Worm (Caenorhabditis elegans) whole organism, L3 larva: ENCODE results near the gene T18D3.5.

Source experiments
- ZK546.5 ChIP-seq: sonication (generic microtip); optimal IDR thresholded peaks from 2 replicates; lab custom pipeline; 2017; ENCODE audit warnings: missing biosample characterization, missing genetic modification characterization
- ama-1 ChIP-seq: fragments of 150-350 bp; optimal IDR thresholded peaks from 2 replicates; lab custom pipeline; 2018
- daf-12 ChIP-seq: fragments of 150-350 bp; optimal IDR thresholded peaks from 2 replicates; lab custom pipeline; 2014; ENCODE audit warnings: missing biosample characterization, missing genetic modification reagents, missing genetic modification characterization
- egl-27 ChIP-seq: sonication (generic microtip); optimal IDR thresholded peaks from 4 replicates; lab custom pipeline; 2017; ENCODE audit warnings: missing biosample characterization, missing genetic modification reagents, missing genetic modification characterization
- elt-2 ChIP-seq: sonication (generic microtip); optimal IDR thresholded peaks from 2 replicates; lab custom pipeline; 2016; ENCODE audit warnings: missing genetic modification reagents, mild to moderate bottlenecking, missing genetic modification characterization, missing compliant biosample characterization
- elt-3 ChIP-seq, 3 experiments: fragments of 150-350 bp in 1 of 3; sonication (generic microtip) in 2 of 3; optimal IDR thresholded peaks; 2 replicates in 2 of 3; 4 replicates in 1 of 3; lab custom pipeline; 2014 to 2017; ENCODE audit warnings: missing biosample characterization in 3 of 3, missing genetic modification characterization in 3 of 3
- fos-1 ChIP-seq: fragments of 150-350 bp; optimal IDR thresholded peaks from 2 replicates; lab custom pipeline; 2014; ENCODE audit warnings: missing biosample characterization, missing genetic modification characterization
- mdl-1 ChIP-seq: fragments of 150-350 bp; optimal IDR thresholded peaks from 2 replicates; lab custom pipeline; 2014; ENCODE audit warnings: missing biosample characterization, missing genetic modification characterization
- nhr-12 ChIP-seq: fragments of 150-350 bp; optimal IDR thresholded peaks from 2 replicates; lab custom pipeline; 2014; ENCODE audit warnings: missing biosample characterization, missing genetic modification characterization
- nhr-77 ChIP-seq: fragments of 150-350 bp; optimal IDR thresholded peaks from 2 replicates; lab custom pipeline; 2014; ENCODE audit warnings: missing biosample characterization, missing genetic modification characterization
- sea-2 ChIP-seq: fragments of 150-350 bp; sonication (generic microtip); optimal IDR thresholded peaks from 4 replicates; lab custom pipeline; 2014; ENCODE audit warnings: missing biosample characterization, missing genetic modification reagents, missing genetic modification characterization
- unc-39 ChIP-seq: sonication (generic microtip); optimal IDR thresholded peaks from 4 replicates; lab custom pipeline; 2017; ENCODE audit warnings: missing biosample characterization, missing genetic modification characterization

- TF ChIP-seq fos-1 (tag; lab: Kevin White, UChicago) (no peak), mdl-1 (no peak), elt-2 (tag; lab: Kevin White, UChicago) (peak; percentile 37), nhr-12 (tag; lab: Kevin White, UChicago) (no peak), daf-12 (tag; lab: Kevin White, UChicago) (no peak), sea-2 (GFP tag; lab: Kevin White, UChicago) (no peak), nhr-77 (tag; lab: Kevin White, UChicago) (no peak), egl-27 (tag; lab: Kevin White, UChicago) (no peak), elt-3 (tag; optimal IDR thresholded peaks at IDR 0.05; lab: Kevin White, UChicago) (no peak), unc-39 (tag; lab: Kevin White, UChicago) (no peak), ZK546.5 (no peak), ama-1 (no peak)
Measured at ce11 chrX:12413941-12414340, 49.7 kb upstream of the T18D3.5 start, which contains the start of gene lin-2.
